Worm (Caenorhabditis elegans): ENCODE data around the gene C17G10.13.

DNA sequence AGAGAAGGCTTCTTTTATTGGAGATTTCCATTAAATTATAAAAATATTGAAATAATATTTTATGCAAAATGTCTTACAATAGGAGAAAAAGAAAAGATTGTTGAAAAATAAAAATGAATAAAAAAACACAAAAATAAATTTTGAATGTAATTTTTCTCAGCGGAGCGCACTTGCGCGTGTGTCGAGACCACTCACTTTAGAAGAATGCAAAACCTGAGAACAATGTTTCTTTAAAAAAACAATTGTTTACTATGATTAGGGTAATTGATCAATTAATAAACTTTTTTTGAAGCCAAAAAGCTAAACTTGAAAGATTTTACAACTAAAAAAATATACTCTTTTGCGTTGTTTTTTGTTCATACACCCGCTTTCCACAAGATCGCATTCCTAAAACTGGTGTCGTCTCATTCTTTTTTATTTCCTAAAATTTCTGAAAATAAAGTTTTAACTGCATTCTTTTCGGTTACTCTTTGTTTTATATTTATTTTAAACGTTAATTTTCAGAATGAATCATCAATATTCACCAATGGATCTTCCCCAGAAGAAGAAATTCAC, 4.7 kb upstream of the C17G10.13 start, which contains the start of gene ttc-4:
- no peak for TF ChIP-seq ztf-29 (GFP tag; IDR thresholded peaks at IDR 0.05)
- peak; percentile 56 for TF ChIP-seq cog-1 (tag; optimal IDR thresholded peaks at IDR 0.05)

Measured in whole organism, midembryonic.